Worm (Caenorhabditis elegans) whole organism, dauer: ENCODE measurements around the gene srj-57.

Source experiments
- unc-62 ChIP-seq: sonication (generic microtip); optimal IDR thresholded peaks from 2 replicates; lab custom pipeline; 2017; ENCODE audit warnings: missing biosample characterization, missing genetic modification reagents, missing genetic modification characterization

The srj-57 gene

DNA sequence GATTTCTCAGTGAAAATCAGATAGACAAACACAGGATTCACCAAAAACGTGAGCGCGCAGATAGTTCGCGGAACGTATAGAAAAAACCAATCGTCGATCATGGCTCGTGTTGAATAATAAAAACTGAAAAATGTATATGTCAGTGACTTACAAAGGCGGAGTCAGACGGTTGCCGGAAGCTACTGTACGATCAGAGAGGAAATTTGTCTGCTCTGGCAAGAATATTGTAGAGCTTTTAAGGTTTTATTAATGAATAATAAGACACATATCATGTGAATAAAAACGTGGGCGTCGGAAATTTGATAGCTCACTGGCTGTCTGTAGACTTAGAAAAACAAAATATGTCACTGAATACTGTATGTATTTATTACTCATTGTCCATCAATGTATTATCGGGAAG, at the start of gene srj-57:
Gene srj-57 (minus strand): TSS at position 101 of the 400 bp plus-strand sequence.
- TF ChIP-seq unc-62 (GFP tag; lab: Kevin White, UChicago) = no peak

DNA sequence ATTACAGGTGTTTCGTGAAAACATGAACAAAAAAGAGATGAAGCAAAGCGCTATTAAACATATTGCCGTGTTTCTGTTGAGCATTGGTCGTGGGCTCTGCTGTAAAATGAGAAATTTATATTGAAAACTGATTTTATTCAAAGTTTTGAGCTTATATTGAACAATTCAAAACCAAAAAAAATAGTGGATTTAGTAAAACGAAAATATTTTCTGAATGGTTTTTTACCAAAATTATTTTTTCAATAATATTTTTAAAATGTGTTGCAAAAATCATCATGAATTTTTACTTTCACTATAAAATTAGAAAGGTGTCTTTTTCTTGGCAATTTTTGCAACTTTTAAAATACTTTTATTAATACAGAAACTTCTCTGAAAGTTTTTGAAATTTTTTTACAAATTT, 47.9 kb upstream of the srj-57 start, which contains the start of gene C31B8.7:
Gene C31B8.7 (minus strand): TSS at position 101 of the 400 bp plus-strand sequence.
- no peak for TF ChIP-seq unc-62 (GFP tag; lab: Kevin White, UChicago)

DNA sequence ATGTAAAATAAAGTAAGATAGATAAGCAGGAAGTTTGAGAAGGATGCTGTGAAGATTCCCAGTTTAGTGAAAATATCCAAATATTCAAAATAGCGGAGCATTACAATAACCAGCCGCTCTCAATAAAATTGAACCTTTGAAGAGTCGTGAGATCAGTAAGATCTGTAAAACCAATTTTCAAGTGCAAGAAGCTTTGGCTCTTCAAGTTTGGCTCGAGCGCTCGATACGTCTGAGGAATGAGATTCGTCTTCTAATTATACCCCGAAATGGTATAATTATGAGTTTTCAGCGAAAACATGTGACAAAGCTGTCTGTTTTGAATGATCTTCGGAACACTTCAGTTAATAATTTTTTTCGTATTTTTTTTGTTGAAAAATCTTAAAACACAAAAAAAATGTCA, 44.5 kb upstream of the srj-57 start, which contains the start of gene str-46:
Gene str-46 (minus strand): TSS at position 101 of the 400 bp plus-strand sequence.
- TF ChIP-seq unc-62 (GFP tag; lab: Kevin White, UChicago) = no peak

DNA sequence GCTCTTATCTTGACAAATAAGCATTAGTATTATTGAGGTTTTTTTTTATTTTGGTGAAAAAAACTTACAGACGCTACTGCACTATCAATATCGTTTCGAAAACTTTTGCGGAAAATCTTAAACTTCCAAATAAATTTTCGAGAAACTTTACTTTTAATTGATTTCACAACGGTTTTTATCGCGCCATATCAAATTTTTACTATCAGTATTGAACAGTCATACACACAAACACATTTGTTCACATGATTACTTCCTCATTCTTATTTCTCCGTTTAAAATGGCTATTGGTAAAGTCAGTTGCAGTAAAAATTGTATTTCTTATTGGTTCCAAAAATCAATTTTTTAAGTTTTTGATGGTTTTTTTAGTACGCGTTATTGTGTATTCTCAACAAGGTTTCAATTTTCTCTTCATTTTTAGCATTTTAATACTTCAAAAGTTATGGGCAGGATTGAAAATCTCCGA, 40.9 kb upstream of the srj-57 start, which contains the start of gene pals-32:
Gene pals-32 (plus strand): TSS at position 413 of the 463 bp plus-strand sequence.
- no peak for TF ChIP-seq unc-62 (GFP tag; lab: Kevin White, UChicago)

DNA sequence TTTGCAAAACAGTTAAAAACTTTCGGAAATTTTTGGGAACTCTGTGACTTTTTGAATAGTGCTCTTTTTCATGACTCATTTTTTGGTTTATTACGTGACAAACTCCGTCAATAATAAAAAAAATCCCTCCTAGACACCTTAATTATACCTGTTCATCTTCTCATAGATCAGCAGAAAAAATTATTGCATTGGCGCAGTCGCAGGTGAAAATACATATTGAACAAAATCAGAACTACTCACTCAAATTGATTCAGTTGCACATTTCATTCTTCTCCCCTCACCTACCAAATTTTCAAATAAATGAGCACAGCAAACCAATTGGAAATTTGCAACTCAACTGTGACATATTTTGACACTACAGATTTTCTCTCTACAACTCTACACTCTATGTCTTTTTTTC, 37.6 kb upstream of the srj-57 start, which contains the start of gene srh-127:
Gene srh-127 (plus strand): TSS at position 301 of the 400 bp plus-strand sequence.
- TF ChIP-seq unc-62 (GFP tag; lab: Kevin White, UChicago) = no peak

DNA sequence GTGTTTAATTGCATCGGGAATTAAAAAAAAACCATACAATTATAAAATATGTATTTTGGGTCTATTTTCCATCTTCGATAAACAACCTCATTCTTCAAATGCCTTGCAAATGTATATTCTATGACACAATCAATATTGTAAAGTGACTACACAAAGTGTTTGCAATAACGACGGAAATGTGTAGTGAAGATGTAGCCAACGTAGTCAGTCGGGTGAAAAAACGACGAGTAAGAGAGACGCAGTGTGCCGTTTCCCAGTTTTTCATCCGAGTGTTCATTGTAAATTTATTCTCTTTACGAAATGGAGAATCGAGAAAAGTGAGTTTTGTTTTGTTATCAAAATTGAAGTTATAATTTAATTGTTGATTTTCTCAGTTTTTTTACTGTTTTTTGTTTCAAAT, 36.6 kb upstream of the srj-57 start, which contains the start of gene F37B4.15:
Gene F37B4.15 (plus strand): TSS at position 301 of the 400 bp plus-strand sequence.
- no peak for TF ChIP-seq unc-62 (GFP tag; lab: Kevin White, UChicago)

DNA sequence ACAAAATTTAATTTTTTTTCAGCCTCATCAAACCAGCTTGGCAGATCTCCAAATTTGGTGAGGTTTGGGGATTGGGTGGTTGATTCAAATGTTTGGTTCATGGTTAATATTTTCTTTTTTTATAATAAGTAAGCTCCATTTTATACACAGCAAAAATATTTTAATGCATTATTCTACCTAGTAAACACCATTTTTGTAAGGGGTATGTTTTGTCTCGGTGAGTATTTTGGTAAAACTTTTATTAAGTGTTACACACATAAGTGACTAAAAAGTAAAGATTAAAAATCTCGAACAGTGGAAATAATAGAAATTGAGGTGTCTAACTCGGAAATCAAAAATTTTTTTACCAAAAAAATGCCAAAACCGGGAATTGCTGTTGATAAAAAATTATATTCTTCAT, 33.3 kb upstream of the srj-57 start, which contains the start of gene srw-4:
Gene srw-4 (minus strand): TSS at position 101 of the 400 bp plus-strand sequence.
- TF ChIP-seq unc-62 (GFP tag; lab: Kevin White, UChicago) = no peak

DNA sequence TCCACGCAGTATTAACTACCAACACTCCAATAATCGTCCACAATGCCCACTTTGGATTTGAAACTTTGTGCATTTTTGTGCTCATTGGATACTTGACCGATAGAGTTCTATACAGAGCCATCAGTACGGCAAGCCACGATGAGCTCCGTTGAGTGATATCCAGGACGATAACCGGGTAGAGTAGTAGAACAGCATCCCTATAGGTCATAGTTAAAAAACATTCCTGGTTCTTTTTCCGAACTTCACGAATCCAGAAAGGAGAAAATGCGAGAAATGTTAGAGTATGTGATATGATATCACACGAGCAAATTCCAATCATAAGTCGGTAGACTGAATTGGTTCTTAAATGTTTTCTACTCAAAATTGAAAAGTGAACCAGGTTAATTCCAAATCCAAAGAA, 32.9 kb upstream of the srj-57 start:
- no peak for TF ChIP-seq unc-62 (GFP tag; lab: Kevin White, UChicago)

DNA sequence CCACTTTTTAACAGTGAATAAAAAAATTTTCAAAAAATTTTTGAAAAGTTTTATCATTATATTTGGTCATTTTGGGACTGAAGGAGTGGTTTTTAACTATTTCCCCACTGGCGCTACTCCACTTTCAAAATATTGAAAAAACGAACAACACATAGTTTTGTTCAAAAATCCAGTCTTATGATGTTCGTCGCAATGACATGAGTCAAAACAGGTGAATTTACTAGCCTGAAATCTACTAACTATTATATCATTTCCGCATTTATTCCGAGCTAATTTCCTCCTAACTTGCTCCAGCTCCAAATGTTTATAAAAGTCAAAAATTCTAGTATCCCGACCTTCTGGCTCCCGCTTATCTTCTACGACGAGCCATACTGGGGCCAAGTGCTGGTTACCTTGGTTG, 29.0 kb upstream of the srj-57 start, which contains the start of gene sre-24:
Gene sre-24 (plus strand): TSS at position 301 of the 400 bp plus-strand sequence.
- TF ChIP-seq unc-62 (GFP tag; lab: Kevin White, UChicago) = no peak

DNA sequence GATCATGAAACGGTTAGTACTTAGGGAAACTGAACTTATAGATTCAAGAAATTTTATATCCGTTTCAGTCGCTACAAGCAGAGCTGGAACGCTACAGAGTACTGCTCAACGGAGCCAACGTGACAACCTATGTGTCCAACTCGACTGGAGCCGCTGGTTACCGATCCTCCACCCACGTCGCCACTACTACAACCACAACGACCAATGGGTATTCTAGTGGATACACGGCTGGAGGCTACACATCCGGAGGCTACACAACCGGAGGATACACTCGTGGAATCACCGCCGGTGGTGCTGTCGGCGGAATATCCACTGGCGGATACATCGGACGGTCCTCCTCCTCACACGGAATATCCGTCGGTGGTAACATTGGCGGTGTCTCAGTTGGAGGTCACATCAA, 27.7 kb upstream of the srj-57 start:
- no peak for TF ChIP-seq unc-62 (GFP tag; lab: Kevin White, UChicago)

DNA sequence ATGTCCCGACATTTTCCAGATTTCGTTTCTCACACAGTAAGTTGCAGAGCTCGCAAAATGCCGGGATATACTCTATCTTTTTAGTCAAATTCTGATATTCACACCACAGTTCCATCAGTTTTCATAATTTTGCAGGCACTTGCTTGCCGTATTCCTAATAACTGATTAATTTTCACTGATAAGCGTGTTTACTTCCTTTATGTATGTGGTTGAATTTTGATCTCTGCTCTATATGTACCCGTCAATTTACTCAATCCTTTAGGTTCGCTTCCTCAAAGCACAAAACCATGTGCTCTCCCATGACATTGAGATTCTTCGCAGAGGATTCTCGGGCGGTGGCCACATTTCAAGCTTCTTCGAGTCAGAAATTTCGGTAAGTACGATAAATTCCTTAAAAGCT, 26.2 kb upstream of the srj-57 start:
- TF ChIP-seq unc-62 (GFP tag; lab: Kevin White, UChicago) = no peak

DNA sequence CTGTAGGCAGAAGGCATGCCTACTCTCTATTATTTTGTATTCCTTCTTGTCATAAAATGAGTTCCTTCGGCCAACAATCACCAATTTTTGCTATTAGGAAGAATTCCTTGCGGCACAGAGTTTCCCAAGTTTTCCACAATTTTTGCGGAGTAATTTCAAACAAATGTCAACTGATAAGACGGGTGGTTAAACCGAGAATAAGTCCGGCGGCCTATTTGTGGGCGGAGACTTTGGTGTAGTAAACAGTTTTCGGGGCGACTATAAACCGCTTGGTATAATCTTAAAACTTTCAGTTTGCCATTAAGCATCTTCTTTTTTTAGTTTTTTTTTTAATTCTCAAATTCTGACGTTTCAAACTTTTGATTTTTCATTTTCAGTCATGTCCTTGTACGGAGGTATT, 25.6 kb upstream of the srj-57 start, which contains the start of gene ifc-1:
Gene ifc-1 (plus strand): TSS at position 378 of the 400 bp plus-strand sequence.
- TF ChIP-seq unc-62 (GFP tag; lab: Kevin White, UChicago) = no peak

DNA sequence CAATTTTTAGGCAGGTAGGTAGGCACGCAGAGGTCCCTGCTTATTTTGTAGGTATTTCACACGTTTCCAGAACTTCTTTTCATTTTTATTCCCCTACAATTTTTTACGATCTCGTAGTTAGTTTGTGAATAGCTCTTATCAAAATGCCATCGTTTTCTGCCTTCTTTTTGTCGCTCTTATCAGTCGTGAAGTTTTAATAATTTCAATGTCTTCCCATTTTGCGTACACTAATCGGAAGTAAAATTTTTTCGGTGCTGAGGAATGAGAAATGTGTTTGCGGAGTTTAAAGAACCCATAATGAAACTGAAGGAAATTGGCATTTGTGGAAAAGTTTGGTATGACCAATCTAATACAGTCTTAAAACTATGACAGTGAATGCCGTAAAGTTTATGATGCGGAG, 25.0 kb upstream of the srj-57 start:
- no peak for TF ChIP-seq unc-62 (GFP tag; lab: Kevin White, UChicago)

DNA sequence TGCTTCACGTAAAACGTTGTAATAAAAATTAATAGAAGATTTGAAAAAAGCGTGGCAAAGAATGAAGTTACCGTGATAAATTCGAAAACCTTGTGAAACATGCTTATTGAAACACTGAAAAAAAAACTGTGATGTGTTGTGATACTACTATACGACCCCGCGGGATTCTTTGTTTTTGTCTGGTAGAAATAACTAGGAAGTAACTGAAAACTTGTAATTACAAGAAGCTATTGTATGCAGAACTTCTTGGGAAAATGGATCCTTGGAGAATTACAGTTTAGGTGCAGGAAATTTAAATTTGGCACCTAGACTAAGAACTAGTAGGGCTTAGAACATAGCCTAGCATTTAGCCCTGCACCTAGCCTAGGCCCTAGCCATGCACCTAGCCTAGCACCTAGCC, 24.4 kb upstream of the srj-57 start, which contains the start of gene str-39:
Gene str-39 (minus strand): TSS at position 101 of the 400 bp plus-strand sequence.
- TF ChIP-seq unc-62 (GFP tag; lab: Kevin White, UChicago) = no peak

DNA sequence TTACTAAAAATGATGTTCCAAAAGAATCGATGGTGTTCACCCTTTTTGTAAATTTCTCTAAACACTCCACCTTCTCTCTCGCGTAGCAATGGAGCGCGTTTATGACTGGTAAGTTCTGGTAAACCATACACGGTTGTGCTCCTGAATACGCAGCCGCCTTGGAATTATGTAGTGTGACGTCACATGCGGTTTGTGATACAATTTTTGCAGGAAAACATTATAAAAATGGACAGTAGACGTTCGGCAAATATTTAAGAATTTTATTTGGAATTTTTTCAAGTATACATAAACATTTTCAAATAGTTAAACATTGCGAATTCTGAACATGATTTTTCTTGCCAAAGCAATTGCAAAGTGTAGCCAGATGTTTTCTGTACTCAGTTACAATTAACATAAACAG, 22.1 kb upstream of the srj-57 start, which contains the start of gene F37B4.10:
Gene F37B4.10 (minus strand): TSS at position 101 of the 400 bp plus-strand sequence.
- no peak for TF ChIP-seq unc-62 (GFP tag; lab: Kevin White, UChicago)

DNA sequence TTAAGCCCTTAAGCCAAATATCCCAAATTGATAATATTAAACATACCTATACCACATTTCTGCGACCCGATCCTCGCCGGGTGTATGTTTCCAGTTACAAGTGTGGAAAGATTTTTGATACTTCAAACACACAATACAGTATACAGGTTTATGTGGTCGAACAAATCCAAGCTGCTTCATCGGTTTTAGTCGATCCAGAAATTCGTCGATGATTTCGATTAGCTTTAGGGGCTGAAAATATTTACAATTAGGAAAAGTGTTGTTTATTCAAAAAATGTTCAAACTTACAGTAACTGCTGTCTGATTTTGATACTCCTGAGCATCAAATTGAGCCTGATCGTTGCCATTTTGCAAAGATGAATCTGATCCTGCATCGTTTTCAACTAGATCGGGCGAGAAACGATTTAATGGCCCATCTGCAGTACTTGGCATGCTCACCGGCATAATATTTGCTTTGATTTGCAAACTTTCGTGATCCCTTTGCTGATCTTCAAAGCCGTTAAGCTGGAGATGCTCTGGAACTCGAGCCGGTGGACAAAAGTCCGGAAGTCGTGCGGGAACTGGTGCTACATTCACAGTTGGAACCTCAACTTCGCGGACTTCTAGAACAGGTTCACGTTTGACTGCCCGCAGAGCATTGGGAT, 20.9 kb upstream of the srj-57 start:
- TF ChIP-seq unc-62 (GFP tag; lab: Kevin White, UChicago) = no peak
